Fruit fly (Drosophila melanogaster): ENCODE measurements around the gene CG31156.

The CG31156 gene

dm6 chr3R:22590668-22591275, 22.7 kb downstream of the CG31156 start (continued):
- TF ChIP-seq CG10321 (GFP tag; IDR thresholded peaks at IDR 0.05) (no peak), jigr1 (GFP tag; IDR thresholded peaks at IDR 0.05) (0 out of 3 replicates have a peak, but pooled peaks have one; percentile 13), gsb-n (tag; optimal IDR thresholded peaks at IDR 0.05) (peak; percentile 80), emc (GFP tag; optimal IDR thresholded peaks at IDR 0.05) (no peak), CG1233 (GFP tag; optimal IDR thresholded peaks at IDR 0.05) (peak; percentile 41), twi (tag; optimal IDR thresholded peaks at IDR 0.05) (peak; percentile 63), sc (optimal IDR thresholded peaks at IDR 0.05) (no peak), sc (GFP tag; optimal IDR thresholded peaks at IDR 0.05) (peak; percentile 79), ato (GFP tag; IDR thresholded peaks at IDR 0.05; ENCODE audit: partially characterized antibody) (no peak), CG4707 (GFP tag; optimal IDR thresholded peaks at IDR 0.05) (peak; percentile 49), bcd (GFP tag; optimal IDR thresholded peaks at IDR 0.05) (peak; percentile 63), ttk (GFP tag; IDR thresholded peaks at IDR 0.05) (0 out of 2 replicates have a peak, but pooled peaks have one; percentile 34), CG3847 (GFP tag; IDR thresholded peaks at IDR 0.05) (no peak), br (optimal IDR thresholded peaks at IDR 0.05) (no peak), Eip74EF (GFP tag; optimal IDR thresholded peaks at IDR 0.05) (peak in 1 of 2 experiments; percentile 66), Oli (tag; optimal IDR thresholded peaks at IDR 0.05) (peak; percentile 82), CG10565 (GFP tag; optimal IDR thresholded peaks at IDR 0.05) (no peak), CG12219 (GFP tag; optimal IDR thresholded peaks at IDR 0.05) (peak; percentile 40), CG15011 (GFP tag; optimal IDR thresholded peaks at IDR 0.05) (peak; percentile 35), Six4 (GFP tag; optimal IDR thresholded peaks at IDR 0.05) (peak; percentile 51), Drgx (GFP tag; IDR thresholded peaks at IDR 0.05) (peak; percentile 62; the same call in 1 of the 2 replicates), tgo (GFP tag; IDR thresholded peaks at IDR 0.05) (no peak), pho (GFP tag; optimal IDR thresholded peaks at IDR 0.05) (no peak), stc (GFP tag; IDR thresholded peaks at IDR 0.05) (no peak), Doc3 (GFP tag; IDR thresholded peaks at IDR 0.05; ENCODE audit: partially characterized antibody) (no peak), CG8478 (optimal IDR thresholded peaks at IDR 0.05) (no peak), CG8765 (GFP tag; IDR thresholded peaks at IDR 0.05) (no peak; the same call in 1 of the 2 replicates), fru (optimal IDR thresholded peaks at IDR 0.05) (no peak), CG17912 (GFP tag; optimal IDR thresholded peaks at IDR 0.05) (no peak), D19A (tag; optimal IDR thresholded peaks at IDR 0.05) (peak; percentile 73), btn (GFP tag; optimal IDR thresholded peaks at IDR 0.05) (peak; percentile 57), ro (GFP tag; IDR thresholded peaks at IDR 0.05) (no peak), nau (GFP tag; optimal IDR thresholded peaks at IDR 0.05) (peak; percentile 20), CG1832 (GFP tag; optimal IDR thresholded peaks at IDR 0.05) (no peak), CG30431 (GFP tag; optimal IDR thresholded peaks at IDR 0.05) (peak; percentile 57), Nf-YB (GFP tag; optimal IDR thresholded peaks at IDR 0.05) (peak; percentile 38), CHES-1-like (GFP tag; optimal IDR thresholded peaks at IDR 0.05) (no peak), tap (tag; optimal IDR thresholded peaks at IDR 0.05) (peak; percentile 46), onecut (GFP tag; IDR thresholded peaks at IDR 0.05) (no peak; the same call in 1 of the 2 replicates), CG13296 (GFP tag; optimal IDR thresholded peaks at IDR 0.05) (no peak), CG6254 (GFP tag; optimal IDR thresholded peaks at IDR 0.05) (peak; percentile 69), gcm (GFP tag; optimal IDR thresholded peaks at IDR 0.05) (peak; percentile 72), CG11247 (GFP tag; IDR thresholded peaks at IDR 0.05) (no peak), fu2 (GFP tag; optimal IDR thresholded peaks at IDR 0.05) (no peak), CG9817 (tag; optimal IDR thresholded peaks at IDR 0.05) (peak; percentile 18), hkb (optimal IDR thresholded peaks at IDR 0.05) (no peak), hkb (GFP tag; IDR thresholded peaks at IDR 0.05) (no peak), gce (GFP tag; IDR thresholded peaks at IDR 0.05) (no peak), zfh2 (GFP tag; optimal IDR thresholded peaks at IDR 0.05) (no peak), CG1792 (GFP tag; optimal IDR thresholded peaks at IDR 0.05) (no peak), CG8089 (GFP tag; optimal IDR thresholded peaks at IDR 0.05) (peak; percentile 25), Blimp-1 (GFP tag; optimal IDR thresholded peaks at IDR 0.05) (peak; percentile 75)
